Fruit fly (Drosophila melanogaster) whole organism, embryonic: Measurements from ENCODE around the gene ash1.

Experiments used
- Asciz ChIP-seq: fragments of 200-800 bp; sonication (Bioruptor generic); optimal IDR thresholded peaks from 2 replicates; lab custom pipeline; 2017; ENCODE audit warnings: missing biosample characterization, mild to moderate bottlenecking, missing genetic modification characterization, missing genetic modification reagents
- Atf3 ChIP-seq: fragments of 200-800 bp; sonication (Bioruptor generic); optimal IDR thresholded peaks from 3 replicates; lab custom pipeline; 2016; ENCODE audit warnings: missing biosample characterization, missing genetic modification characterization
- Bdp1 ChIP-seq: fragments of 200-800 bp; sonication (Bioruptor generic); optimal IDR thresholded peaks from 3 replicates; lab custom pipeline; 2016; ENCODE audit warnings: missing biosample characterization, missing genetic modification characterization
- Bteb2 ChIP-seq: fragments of 200-800 bp; sonication (Bioruptor generic); optimal IDR thresholded peaks from 2 replicates; lab custom pipeline; 2016; ENCODE audit warnings: missing biosample characterization, missing genetic modification characterization
- CG10147 ChIP-seq: fragments of 200-800 bp; sonication (Bioruptor generic); optimal IDR thresholded peaks from 2 replicates; lab custom pipeline; 2019; ENCODE audit warnings: missing biosample characterization, mild to moderate bottlenecking, missing genetic modification characterization, moderate library complexity
- CG10431 ChIP-seq: fragments of 200-800 bp; sonication (Bioruptor generic); optimal IDR thresholded peaks from 3 replicates; lab custom pipeline; 2018; ENCODE audit warnings: missing biosample characterization, mild to moderate bottlenecking, missing genetic modification characterization
- CG12219 ChIP-seq: fragments of 200-800 bp; sonication (Bioruptor generic); optimal IDR thresholded peaks from 3 replicates; lab custom pipeline; 2018; ENCODE audit warnings: missing biosample characterization, mild to moderate bottlenecking, missing genetic modification characterization
- CG14965 ChIP-seq: fragments of 200-800 bp; sonication (Bioruptor generic); optimal IDR thresholded peaks from 2 replicates; lab custom pipeline; 2016; ENCODE audit warnings: missing biosample characterization, missing genetic modification characterization, borderline replicate concordance
- CG15601 ChIP-seq: fragments of 200-800 bp; sonication (Bioruptor generic); optimal IDR thresholded peaks from 3 replicates; lab custom pipeline; 2019; ENCODE audit warnings: missing biosample characterization, mild to moderate bottlenecking, missing genetic modification characterization, moderate library complexity
- CG1603 ChIP-seq: fragments of 200-800 bp; sonication (Bioruptor generic); optimal IDR thresholded peaks from 2 replicates; lab custom pipeline; 2019; ENCODE audit warnings: missing biosample characterization, mild to moderate bottlenecking, missing genetic modification characterization, moderate library complexity
- CG17802 ChIP-seq: fragments of 200-800 bp; sonication (Bioruptor generic); optimal IDR thresholded peaks from 2 replicates; lab custom pipeline; 2018; ENCODE audit warnings: missing biosample characterization, mild to moderate bottlenecking, missing genetic modification characterization, moderate library complexity
- CG2889 ChIP-seq: fragments of 200-800 bp; sonication (Bioruptor generic); IDR thresholded peaks from 3 replicates; pipeline ENCODE4 v1.3.6; 2022; ENCODE audit warnings: missing biosample characterization, missing genetic modification characterization
- CG3281 ChIP-seq: fragments of 200-800 bp; sonication (Bioruptor generic); optimal IDR thresholded peaks from 3 replicates; lab custom pipeline; 2017; ENCODE audit warnings: missing biosample characterization, mild to moderate bottlenecking, missing genetic modification characterization
- CG3407 ChIP-seq: fragments of 200-800 bp; sonication (Bioruptor generic); optimal IDR thresholded peaks from 2 replicates; lab custom pipeline; 2018; ENCODE audit warnings: missing biosample characterization, mild to moderate bottlenecking, missing genetic modification characterization
- CG4360 ChIP-seq: fragments of 200-800 bp; sonication (Bioruptor generic); IDR thresholded peaks from 2 replicates; pipeline ENCODE4 v1.3.6; 2022; ENCODE audit warnings: missing biosample characterization, missing genetic modification characterization
- CG4820 ChIP-seq: fragments of 200-800 bp; sonication (Bioruptor generic); optimal IDR thresholded peaks from 3 replicates; lab custom pipeline; 2016; ENCODE audit warnings: missing biosample characterization, missing genetic modification characterization
- CG6791 ChIP-seq: fragments of 200-800 bp; sonication (Bioruptor generic); IDR thresholded peaks from 3 replicates; pipeline ENCODE4 v1.3.6; 2022; ENCODE audit warnings: missing biosample characterization, missing genetic modification characterization; ENCODE audit not compliant: partially characterized antibody
- CG6854 ChIP-seq: fragments of 200-800 bp; sonication (Bioruptor generic); optimal IDR thresholded peaks from 3 replicates; lab custom pipeline; 2017; ENCODE audit warnings: missing biosample characterization, mild to moderate bottlenecking, missing genetic modification characterization
- CG9437 ChIP-seq: fragments of 200-800 bp; sonication (Bioruptor generic); optimal IDR thresholded peaks from 2 replicates; lab custom pipeline; 2018; ENCODE audit warnings: missing biosample characterization, mild to moderate bottlenecking, missing genetic modification characterization
- CG9609 ChIP-seq: fragments of 200-800 bp; sonication (Bioruptor generic); optimal IDR thresholded peaks from 3 replicates; lab custom pipeline; 2016; ENCODE audit warnings: missing biosample characterization, missing genetic modification characterization
- D19B ChIP-seq: fragments of 200-800 bp; sonication (Bioruptor generic); optimal IDR thresholded peaks from 2 replicates; lab custom pipeline; 2017; ENCODE audit warnings: missing biosample characterization, mild to moderate bottlenecking, missing genetic modification characterization
- Dip2 ChIP-seq: fragments of 200-800 bp; sonication (Bioruptor generic); IDR thresholded peaks from 2 replicates; pipeline ENCODE4 v1.3.6; 2022; ENCODE audit warnings: missing biosample characterization, missing genetic modification characterization
- Dll ChIP-seq: fragments of 200-800 bp; sonication (Bioruptor generic); IDR thresholded peaks from 4 replicates; pipeline ENCODE4 v1.3.6; 2022; ENCODE audit warnings: missing biosample characterization, missing genetic modification characterization; ENCODE audit not compliant: partially characterized antibody
- Gsc ChIP-seq: fragments of 200-800 bp; sonication (Bioruptor generic); IDR thresholded peaks from 2 replicates; pipeline ENCODE4 v1.3.6; 2022; ENCODE audit warnings: missing biosample characterization, missing genetic modification characterization
- Kr ChIP-seq: fragments of 200-800 bp; sonication (Bioruptor generic); optimal IDR thresholded peaks from 2 replicates; lab custom pipeline; 2017; ENCODE audit warnings: missing biosample characterization, mild to moderate bottlenecking, missing genetic modification characterization
- NfI ChIP-seq: fragments of 200-800 bp; sonication (Bioruptor generic); optimal IDR thresholded peaks from 3 replicates; lab custom pipeline; 2018; ENCODE audit warnings: missing biosample characterization, mild to moderate bottlenecking, missing genetic modification characterization, moderate library complexity
- Optix ChIP-seq: fragments of 200-800 bp; sonication (Bioruptor generic); IDR thresholded peaks from 3 replicates; pipeline ENCODE4 v1.3.6; 2022; ENCODE audit warnings: missing biosample characterization, missing genetic modification characterization
- Tbp ChIP-seq: fragments of >200 bp; optimal IDR thresholded peaks from 2 replicates; lab custom pipeline; 2018; ENCODE audit warnings: missing biosample characterization, missing genetic modification characterization
- Xrp1 ChIP-seq: fragments of 200-800 bp; sonication (Bioruptor generic); IDR thresholded peaks from 2 replicates; pipeline ENCODE4 v1.3.6; 2022; ENCODE audit warnings: missing biosample characterization, missing genetic modification characterization
- abd-A ChIP-seq: fragments of 200-800 bp; sonication (Bioruptor generic); optimal IDR thresholded peaks from 3 replicates; lab custom pipeline; 2019; ENCODE audit warnings: missing biosample characterization, mild to moderate bottlenecking, missing genetic modification characterization, moderate library complexity
- ato ChIP-seq: fragments of 200-800 bp; sonication (Bioruptor generic); IDR thresholded peaks from 2 replicates; pipeline ENCODE4 v1.3.6; 2022; ENCODE audit warnings: missing biosample characterization, missing genetic modification characterization; ENCODE audit not compliant: partially characterized antibody
- caup ChIP-seq: fragments of 200-800 bp; sonication (Bioruptor generic); optimal IDR thresholded peaks from 3 replicates; lab custom pipeline; 2017; ENCODE audit warnings: missing biosample characterization, mild to moderate bottlenecking, missing genetic modification characterization, moderate library complexity; ENCODE audit not compliant: severe bottlenecking
- corto ChIP-seq: fragments of 200-800 bp; sonication (Bioruptor generic); optimal IDR thresholded peaks from 2 replicates; lab custom pipeline; 2016; ENCODE audit warnings: missing biosample characterization, mild to moderate bottlenecking, missing genetic modification characterization, moderate library complexity
- dmrt99B ChIP-seq: fragments of 200-800 bp; sonication (Bioruptor generic); optimal IDR thresholded peaks from 2 replicates; lab custom pipeline; 2018; ENCODE audit warnings: missing biosample characterization, mild to moderate bottlenecking, missing genetic modification characterization, moderate library complexity
- en ChIP-seq: fragments of 200-800 bp; sonication (Bioruptor generic); optimal IDR thresholded peaks from 2 replicates; lab custom pipeline; 2016; ENCODE audit warnings: missing biosample characterization, missing genetic modification characterization
- gce ChIP-seq: fragments of 200-800 bp; sonication (Bioruptor generic); IDR thresholded peaks from 3 replicates; pipeline ENCODE4 v1.3.6; 2022; ENCODE audit warnings: missing biosample characterization, missing genetic modification characterization
- gfzf ChIP-seq: fragments of 200-800 bp; sonication (Bioruptor generic); optimal IDR thresholded peaks from 2 replicates; lab custom pipeline; 2016; ENCODE audit warnings: missing biosample characterization, mild to moderate bottlenecking, missing genetic modification characterization, moderate library complexity
- hkb ChIP-seq, 2 experiments: fragments of 200-800 bp in 1 of 2; fragments of >200 bp in 1 of 2; sonication (Bioruptor generic) in 1 of 2; IDR thresholded peaks in 1 of 2; optimal IDR thresholded peaks in 1 of 2; 2 replicates each; pipeline versions ENCODE4 v1.3.6 to Lab custom; 2017 to 2022; ENCODE audit warnings: missing biosample characterization in 1 of 2, missing genetic modification characterization in 1 of 2
- hth ChIP-seq: fragments of >200 bp; optimal IDR thresholded peaks from 2 replicates; lab custom pipeline; 2017; ENCODE audit warnings: inconsistent platforms
- jing ChIP-seq: fragments of 200-800 bp; sonication (Bioruptor generic); optimal IDR thresholded peaks from 2 replicates; lab custom pipeline; 2018; ENCODE audit warnings: missing biosample characterization, mild to moderate bottlenecking, missing genetic modification characterization
- lmd ChIP-seq: fragments of 200-800 bp; sonication (Bioruptor generic); IDR thresholded peaks from 2 replicates; pipeline ENCODE4 v1.3.6; 2022; ENCODE audit warnings: missing biosample characterization, missing genetic modification characterization
- nerfin-2 ChIP-seq: fragments of 200-800 bp; sonication (Bioruptor generic); IDR thresholded peaks from 2 replicates; pipeline ENCODE4 v1.3.6; 2022; ENCODE audit warnings: missing biosample characterization, missing genetic modification characterization; ENCODE audit not compliant: partially characterized antibody
- pros ChIP-seq: fragments of 200-800 bp; sonication (Bioruptor generic); optimal IDR thresholded peaks from 3 replicates; lab custom pipeline; 2019; ENCODE audit warnings: missing biosample characterization, mild to moderate bottlenecking, missing genetic modification characterization, moderate library complexity
- pum ChIP-seq: fragments of 200-800 bp; sonication (Bioruptor generic); optimal IDR thresholded peaks from 2 replicates; lab custom pipeline; 2016; ENCODE audit warnings: missing biosample characterization, missing genetic modification characterization
- sc ChIP-seq, 3 experiments: fragments of >200 bp in 2 of 3; fragments of 200-800 bp in 1 of 3; sonication (Bioruptor generic) in 1 of 3; optimal IDR thresholded peaks; 2 replicates in 2 of 3; 3 replicates in 1 of 3; lab custom pipeline; 2017; ENCODE audit warnings: mild to moderate bottlenecking in 1 of 3, missing biosample characterization in 1 of 3, missing genetic modification characterization in 1 of 3, missing genetic modification reagents in 1 of 3
- sd ChIP-seq: fragments of 200-800 bp; sonication (Bioruptor generic); optimal IDR thresholded peaks from 3 replicates; lab custom pipeline; 2018; ENCODE audit warnings: missing biosample characterization, mild to moderate bottlenecking, missing genetic modification characterization, moderate library complexity
- slou ChIP-seq: fragments of 200-800 bp; sonication (Bioruptor generic); optimal IDR thresholded peaks from 3 replicates; lab custom pipeline; 2016; ENCODE audit warnings: missing biosample characterization, missing genetic modification characterization
- vvl ChIP-seq: fragments of 200-800 bp; sonication (Bioruptor generic); IDR thresholded peaks from 2 replicates; pipeline ENCODE4 v1.3.6; 2022; ENCODE audit warnings: missing biosample characterization, missing genetic modification characterization
- zfh1 ChIP-seq: fragments of 200-800 bp; sonication (Bioruptor generic); IDR thresholded peaks from 3 replicates; pipeline ENCODE4 v1.3.6; 2022; ENCODE audit warnings: missing biosample characterization, missing genetic modification characterization

Gene ash1

DNA sequence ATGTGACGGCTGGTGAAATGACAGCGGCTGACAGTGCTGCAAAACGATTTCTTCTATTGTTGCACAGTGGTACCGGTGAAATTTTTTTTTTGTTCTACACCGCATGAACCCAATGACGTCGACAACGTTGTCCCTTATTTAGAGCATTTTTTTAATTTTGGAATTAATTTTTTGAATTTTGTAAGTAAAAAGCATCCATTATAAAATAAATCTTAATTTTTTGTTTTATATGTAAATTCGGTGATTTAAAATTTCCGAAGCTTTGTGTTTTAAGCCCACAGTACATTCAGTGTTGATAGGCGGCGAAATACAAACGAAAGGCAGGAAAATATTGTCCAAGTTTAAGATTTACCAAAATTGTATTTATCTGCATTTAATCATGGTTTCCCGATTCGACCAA, 13.6 kb upstream of the ash1 start, which contains the start of the genes Lon and PIG-F (continued):
- peak; percentile 98 for TF ChIP-seq Optix (GFP tag; lab: Robert Waterston, UW)
- TF ChIP-seq NfI (GFP tag; lab: Kevin White, UChicago): peak; percentile 99
- TF ChIP-seq Dip2 (GFP tag; lab: Robert Waterston, UW): peak; percentile 79
- TF ChIP-seq gfzf: peak; percentile 24
- peak; percentile 13; the same call in 1 of the 2 replicates for TF ChIP-seq ato
- TF ChIP-seq Dll (GFP tag; lab: Robert Waterston, UW): peak; percentile 76
- peak; percentile 94 for TF ChIP-seq jing (GFP tag; lab: Kevin White, UChicago)
- peak; percentile 81 for TF ChIP-seq CG4360
- peak; percentile 98 for TF ChIP-seq CG10431 (GFP tag; lab: Kevin White, UChicago)
- peak; percentile 93 for TF ChIP-seq Bdp1 (GFP tag; lab: Kevin White, UChicago)
- TF ChIP-seq gce (GFP tag; lab: Robert Waterston, UW): peak; percentile 95
- TF ChIP-seq CG6791 (GFP tag; lab: Robert Waterston, UW): peak; percentile 44; the same call in 1 of the 3 replicates
- no peak for TF ChIP-seq abd-A (tag; lab: Kevin White, UChicago)
- TF ChIP-seq sd: no peak
- TF ChIP-seq zfh1: peak; percentile 99
- TF ChIP-seq Bteb2 (GFP tag; lab: Kevin White, UChicago): peak; percentile 97
- peak; percentile 96 for TF ChIP-seq CG12219 (GFP tag; lab: Kevin White, UChicago)
- peak; percentile 99 for TF ChIP-seq CG10147
- peak; percentile 99 for TF ChIP-seq vvl
- TF ChIP-seq en: peak; percentile 96
- TF ChIP-seq CG3281: peak; percentile 99
- peak; percentile 99 for TF ChIP-seq pum (GFP tag; lab: Kevin White, UChicago)
- peak; percentile 99 for TF ChIP-seq caup (GFP tag; lab: Kevin White, UChicago)
- TF ChIP-seq CG3407 (GFP tag; lab: Kevin White, UChicago): peak; percentile 98
- peak; percentile 70 for TF ChIP-seq CG14965
- TF ChIP-seq nerfin-2 (GFP tag; lab: Robert Waterston, UW): peak; percentile 79
- TF ChIP-seq slou (GFP tag; lab: Kevin White, UChicago): peak; percentile 99
- peak; percentile 91 for TF ChIP-seq CG17802 (tag; lab: Kevin White, UChicago)
- peak; percentile 99 for TF ChIP-seq dmrt99B
- peak; percentile 99 for TF ChIP-seq lmd
- no peak for TF ChIP-seq sc (optimal IDR thresholded peaks at IDR 0.05; lab: Kevin White, UChicago)
- TF ChIP-seq sc (GFP tag; optimal IDR thresholded peaks at IDR 0.05; lab: Kevin White, UChicago): peak; percentile 99
- peak; percentile 97 for TF ChIP-seq CG2889 (GFP tag; lab: Robert Waterston, UW)
- TF ChIP-seq CG9437: peak; percentile 96
- peak; percentile 99 for TF ChIP-seq Xrp1 (GFP tag; lab: Robert Waterston, UW)
- TF ChIP-seq hth (lab: Kevin White, UChicago): no peak
- TF ChIP-seq CG4820 (GFP tag; lab: Kevin White, UChicago): peak; percentile 99
- peak; percentile 97 for TF ChIP-seq D19B (GFP tag; lab: Kevin White, UChicago)
- peak; percentile 95 for TF ChIP-seq CG6854 (GFP tag; lab: Kevin White, UChicago)
- peak; percentile 95 for TF ChIP-seq Kr (GFP tag; lab: Kevin White, UChicago)
- TF ChIP-seq CG15601 (tag; lab: Kevin White, UChicago): peak; percentile 98
- peak; percentile 98 for TF ChIP-seq CG9609 (GFP tag; lab: Kevin White, UChicago)
- peak; percentile 98 for TF ChIP-seq Atf3 (GFP tag; lab: Kevin White, UChicago)
- no peak for TF ChIP-seq Tbp (GFP tag; lab: Kevin White, UChicago)
- TF ChIP-seq Asciz (GFP tag; lab: Kevin White, UChicago): peak; percentile 99
- TF ChIP-seq hkb (optimal IDR thresholded peaks at IDR 0.05; lab: Kevin White, UChicago): peak; percentile 43
- TF ChIP-seq hkb (GFP tag; IDR thresholded peaks at IDR 0.05; lab: Robert Waterston, UW): peak; percentile 98
- TF ChIP-seq pros (GFP tag; lab: Kevin White, UChicago): peak; percentile 87
- TF ChIP-seq corto: peak; percentile 96
- peak; percentile 96 for TF ChIP-seq Gsc
- TF ChIP-seq CG1603 (tag; lab: Kevin White, UChicago): no peak
